Worm (Caenorhabditis elegans) whole organism, L4 larva: ENCODE results near the gene R102.6.

Experiments
- D1046.2 ChIP-seq: fragments of 200-800 bp; sonication (Bioruptor generic); IDR thresholded peaks from 2 replicates; pipeline ENCODE4 v1.3.6; 2022; ENCODE audit warnings: missing genetic modification characterization, missing compliant biosample characterization
- F10B5.3 ChIP-seq: sonication (generic microtip); optimal IDR thresholded peaks from 2 replicates; lab custom pipeline; 2016; ENCODE audit warnings: mild to moderate bottlenecking, missing genetic modification characterization, missing compliant biosample characterization
- F26F4.8 ChIP-seq: fragments of 200-800 bp; sonication (Bioruptor generic); conservative IDR thresholded peaks from 2 replicates; pipeline ENCODE4 v1.3.6; 2022; ENCODE audit warnings: missing genetic modification characterization, missing compliant biosample characterization
- F49E8.2 ChIP-seq: sonication (generic microtip); optimal IDR thresholded peaks from 2 replicates; lab custom pipeline; 2016; ENCODE audit warnings: missing compliant biosample characterization, mild to moderate bottlenecking, missing genetic modification characterization, borderline replicate concordance
- R02D3.7 ChIP-seq: fragments of 150-350 bp; sonication (generic microtip); optimal IDR thresholded peaks from 3 replicates; lab custom pipeline; 2014; ENCODE audit warnings: missing biosample characterization, missing genetic modification characterization
- Y5F2A.4 ChIP-seq: fragments of 200-800 bp; sonication (Bioruptor generic); optimal IDR thresholded peaks from 2 replicates; lab custom pipeline; 2018; ENCODE audit warnings: mild to moderate bottlenecking, missing genetic modification characterization, missing compliant biosample characterization
- ZK337.2 ChIP-seq: fragments of 200-800 bp; sonication (Bioruptor generic); IDR thresholded peaks from 2 replicates; pipeline ENCODE4 v1.3.6; 2022; ENCODE audit warnings: missing genetic modification reagents, missing genetic modification characterization, missing compliant biosample characterization
- arid-1 ChIP-seq: fragments of 200-800 bp; sonication (Bioruptor generic); conservative IDR thresholded peaks from 2 replicates; pipeline ENCODE4 v1.3.6; 2022; ENCODE audit warnings: missing genetic modification reagents, missing genetic modification characterization, missing compliant biosample characterization
- ceh-20 ChIP-seq: fragments of 200-800 bp; sonication (Bioruptor generic); IDR thresholded peaks from 2 replicates; pipeline ENCODE4 v1.3.6; 2022; ENCODE audit warnings: missing genetic modification reagents, missing genetic modification characterization, missing compliant biosample characterization
- ceh-32 ChIP-seq: sonication (generic microtip); optimal IDR thresholded peaks from 2 replicates; lab custom pipeline; 2016; ENCODE audit warnings: mild to moderate bottlenecking, missing genetic modification characterization, missing compliant biosample characterization; ENCODE audit not compliant: poor library complexity
- daf-12 ChIP-seq: fragments of 150-350 bp; optimal IDR thresholded peaks from 2 replicates; lab custom pipeline; 2014; ENCODE audit warnings: missing biosample characterization, missing genetic modification reagents, missing genetic modification characterization
- dmd-6 ChIP-seq: fragments of 200-800 bp; sonication (Bioruptor generic); IDR thresholded peaks from 2 replicates; pipeline ENCODE4 v1.3.6; 2022; ENCODE audit warnings: missing genetic modification reagents, missing genetic modification characterization, missing compliant biosample characterization
- dpl-1 ChIP-seq: fragments of 150-350 bp; optimal IDR thresholded peaks from 2 replicates; lab custom pipeline; 2014; ENCODE audit warnings: missing biosample characterization, missing genetic modification reagents, missing genetic modification characterization
- duxl-1 ChIP-seq: sonication (generic microtip); optimal IDR thresholded peaks from 2 replicates; lab custom pipeline; 2016; ENCODE audit warnings: mild to moderate bottlenecking, missing genetic modification characterization, moderate library complexity, missing compliant biosample characterization; ENCODE audit not compliant: poor library complexity
- dve-1 ChIP-seq: sonication (generic microtip); optimal IDR thresholded peaks from 2 replicates; lab custom pipeline; 2017; ENCODE audit warnings: antibody characterized with exemption, mild to moderate bottlenecking, missing genetic modification characterization, missing compliant biosample characterization; ENCODE audit not compliant: insufficient read depth
- egl-27 ChIP-seq: sonication (generic microtip); optimal IDR thresholded peaks from 3 replicates; lab custom pipeline; 2017; ENCODE audit warnings: missing biosample characterization, missing genetic modification reagents, missing genetic modification characterization
- gei-8 ChIP-seq: fragments of 200-800 bp; sonication (Bioruptor generic); optimal IDR thresholded peaks from 2 replicates; lab custom pipeline; 2018; ENCODE audit warnings: mild to moderate bottlenecking, missing genetic modification characterization, missing compliant biosample characterization
- hif-1 ChIP-seq, 2 experiments: sonication (generic microtip); optimal IDR thresholded peaks; 2 replicates each; lab custom pipeline; 2016 to 2017; ENCODE audit warnings: missing compliant biosample characterization in 2 of 2, missing genetic modification characterization in 2 of 2, missing genetic modification reagents in 2 of 2, missing genotype in 2 of 2, mild to moderate bottlenecking in 1 of 2
- hlh-11 ChIP-seq: fragments of 200-800 bp; sonication (Bioruptor generic); optimal IDR thresholded peaks from 2 replicates; lab custom pipeline; 2018; ENCODE audit warnings: mild to moderate bottlenecking, missing genetic modification characterization, missing compliant biosample characterization
- hlh-30 ChIP-seq: sonication (generic microtip); optimal IDR thresholded peaks from 2 replicates; lab custom pipeline; 2017; ENCODE audit warnings: antibody characterized with exemption, mild to moderate bottlenecking, missing genetic modification characterization, missing compliant biosample characterization; ENCODE audit not compliant: insufficient read depth
- madf-9 ChIP-seq: fragments of 200-800 bp; sonication (Bioruptor generic); conservative IDR thresholded peaks from 2 replicates; pipeline ENCODE4 v1.3.6; 2022; ENCODE audit warnings: missing genetic modification reagents, missing genetic modification characterization, missing compliant biosample characterization
- mdl-1 ChIP-seq, 2 experiments: fragments of 150-350 bp in 1 of 2; sonication (generic microtip) in 1 of 2; optimal IDR thresholded peaks; 2 replicates each; lab custom pipeline; 2014 to 2017; ENCODE audit warnings: missing biosample characterization in 2 of 2, missing genetic modification characterization in 2 of 2
- mes-2 ChIP-seq: sonication (generic microtip); optimal IDR thresholded peaks from 2 replicates; lab custom pipeline; 2016; ENCODE audit warnings: missing genotype, mild to moderate bottlenecking, missing genetic modification characterization, missing compliant biosample characterization; ENCODE audit not compliant: poor library complexity, severe bottlenecking
- nhr-11 ChIP-seq: fragments of 150-350 bp; optimal IDR thresholded peaks from 2 replicates; lab custom pipeline; 2014; ENCODE audit warnings: missing biosample characterization, missing genetic modification characterization
- nhr-111 ChIP-seq: fragments of 200-800 bp; sonication (Bioruptor generic); optimal IDR thresholded peaks from 2 replicates; lab custom pipeline; 2018; ENCODE audit warnings: mild to moderate bottlenecking, missing genetic modification characterization, missing compliant biosample characterization
- nhr-25 ChIP-seq: sonication (generic microtip); optimal IDR thresholded peaks from 2 replicates; lab custom pipeline; 2017; ENCODE audit warnings: missing genetic modification characterization, mild to moderate bottlenecking, missing compliant biosample characterization, antibody characterized with exemption, moderate library complexity, borderline replicate concordance; ENCODE audit not compliant: insufficient read depth
- nhr-76 ChIP-seq: fragments of 150-350 bp; optimal IDR thresholded peaks from 2 replicates; lab custom pipeline; 2014; ENCODE audit warnings: missing biosample characterization, missing genetic modification characterization
- nhr-77 ChIP-seq: fragments of 150-350 bp; optimal IDR thresholded peaks from 2 replicates; lab custom pipeline; 2014; ENCODE audit warnings: missing biosample characterization, missing genetic modification characterization
- pha-4 ChIP-seq, 2 experiments: fragments of 150-350 bp in 1 of 2; fragments of 200-800 bp in 1 of 2; sonication (Bioruptor generic) in 1 of 2; IDR thresholded peaks in 1 of 2; optimal IDR thresholded peaks in 1 of 2; 2 replicates each; pipeline versions ENCODE4 v1.3.6 to Lab custom; 2014 to 2022; ENCODE audit warnings: missing genetic modification characterization in 2 of 2, missing genetic modification reagents in 2 of 2, missing biosample characterization in 1 of 2, missing compliant biosample characterization in 1 of 2
- php-3 ChIP-seq: fragments of 200-800 bp; sonication (Bioruptor generic); IDR thresholded peaks from 2 replicates; pipeline ENCODE4 v1.3.6; 2022; ENCODE audit warnings: missing genetic modification reagents, missing genetic modification characterization, missing compliant biosample characterization
- set-16 ChIP-seq: fragments of 200-800 bp; sonication (Bioruptor generic); IDR thresholded peaks from 2 replicates; pipeline ENCODE4 v1.3.6; 2022; ENCODE audit warnings: missing genetic modification reagents, missing genetic modification characterization, missing compliant biosample characterization
- skn-1 ChIP-seq: fragments of 150-350 bp; optimal IDR thresholded peaks from 2 replicates; lab custom pipeline; 2014; ENCODE audit warnings: missing biosample characterization, missing genetic modification characterization
- snpc-4 ChIP-seq: fragments of 150-350 bp; optimal IDR thresholded peaks from 2 replicates; lab custom pipeline; 2014; ENCODE audit warnings: missing biosample characterization, missing genetic modification characterization
- tag-97 ChIP-seq: fragments of 200-800 bp; sonication (Bioruptor generic); IDR thresholded peaks from 2 replicates; pipeline ENCODE4 v1.3.6; 2022; ENCODE audit warnings: missing genetic modification characterization, missing compliant biosample characterization
- unc-62 ChIP-seq, 3 experiments: fragments of 150-350 bp in 1 of 3; sonication (generic microtip); optimal IDR thresholded peaks in 2 of 3; peaks in 1 of 3; 1 replicate in 1 of 3; 2 replicates in 2 of 3; lab custom pipeline; 2014 to 2017; ENCODE audit warnings: missing biosample characterization in 3 of 3, missing genetic modification characterization in 3 of 3, missing genetic modification reagents in 3 of 3, missing genotype in 1 of 3
- zag-1 ChIP-seq: fragments of 150-350 bp; optimal IDR thresholded peaks from 2 replicates; lab custom pipeline; 2014; ENCODE audit warnings: missing biosample characterization, missing genetic modification characterization
- zip-11 ChIP-seq: fragments of 200-800 bp; sonication (Bioruptor generic); IDR thresholded peaks from 2 replicates; pipeline ENCODE4 v1.3.6; 2022; ENCODE audit warnings: missing genetic modification characterization, missing compliant biosample characterization

R102.6 gene

ce11 chrIV:10682155-10682749 lies 23.7 kb downstream of the R102.6 start, which contains the start of gene fmo-2 (continued):
- TF ChIP-seq dmd-6 (GFP tag; lab: Robert Waterston, UW) (0 out of 2 replicates have a peak, but pooled peaks have one; percentile 31), nhr-111 (no peak), skn-1 (tag; lab: Kevin White, UChicago) (no peak)
- TF ChIP-seq, all 104 proteins: peak for 7

ce11 chrIV:10680379-10680778 lies 25.6 kb downstream of the R102.6 start, which contains the start of gene K08C7.4:
TSS of gene K08C7.4 (minus strand) at chrIV:10680479.
- TF ChIP-seq nhr-111 (no peak), nhr-25 (tag; lab: Kevin White, UChicago) (no peak), Y5F2A.4 (no peak), zip-11 (GFP tag; lab: Robert Waterston, UW) (no peak), nhr-11 (tag; lab: Kevin White, UChicago) (no peak), hlh-11 (tag; lab: Kevin White, UChicago) (no peak), mes-2 (tag; lab: Kevin White, UChicago) (no peak), dpl-1 (no peak), madf-9 (GFP tag; lab: Robert Waterston, UW) (no peak), nhr-76 (no peak), R02D3.7 (tag; lab: Kevin White, UChicago) (no peak), egl-27 (no peak), duxl-1 (tag; lab: Kevin White, UChicago) (no peak), dve-1 (tag; lab: Kevin White, UChicago) (no peak), ceh-32 (no peak), php-3 (GFP tag; lab: Robert Waterston, UW) (no peak), hif-1 (tag; optimal IDR thresholded peaks at IDR 0.05; lab: Kevin White, UChicago) (no peak), ZK337.2 (GFP tag; lab: Robert Waterston, UW) (no peak), hlh-30 (tag; lab: Kevin White, UChicago) (no peak), D1046.2 (GFP tag; lab: Robert Waterston, UW) (no peak)

ce11 chrIV:10668561-10668960 lies 37.4 kb downstream of the R102.6 start:
- TF ChIP-seq nhr-76 (no peak), unc-62 (GFP tag; optimal IDR thresholded peaks at IDR 0.05 in 1 of 2; lab: Kevin White, UChicago) (peak in 1 of 2 experiments; percentile 99), unc-62 (tag; optimal IDR thresholded peaks at IDR 0.05; lab: Kevin White, UChicago) (no peak)
- TF ChIP-seq, all 104 proteins: peak for 1

ce11 chrIV:10666523-10666922 lies 39.5 kb downstream of the R102.6 start, which contains the start of gene epi-1:
TSS of gene epi-1 (plus strand) at chrIV:10666823.
- TF ChIP-seq F49E8.2 (tag; lab: Kevin White, UChicago), result no peak
- no peak for TF ChIP-seq ceh-20 (GFP tag; lab: Robert Waterston, UW)
- no peak for TF ChIP-seq snpc-4 (tag; lab: Kevin White, UChicago)
- no peak for TF ChIP-seq set-16 (GFP tag; lab: Robert Waterston, UW)
- TF ChIP-seq pha-4 (GFP tag; IDR thresholded peaks at IDR 0.05; lab: Robert Waterston, UW), result no peak
- TF ChIP-seq pha-4 (tag; optimal IDR thresholded peaks at IDR 0.05; lab: Kevin White, UChicago), result no peak
- no peak for TF ChIP-seq arid-1 (GFP tag; lab: Robert Waterston, UW)
- TF ChIP-seq zag-1, result no peak

- TF ChIP-seq nhr-77, result no peak
- no peak for TF ChIP-seq daf-12 (tag; lab: Kevin White, UChicago)
- no peak for TF ChIP-seq arid-1 (GFP tag; lab: Robert Waterston, UW)
- TF ChIP-seq mdl-1 (tag; optimal IDR thresholded peaks at IDR 0.05; lab: Kevin White, UChicago), result no peak
- TF ChIP-seq skn-1 (tag; lab: Kevin White, UChicago), result no peak
- TF ChIP-seq F26F4.8 (GFP tag; lab: Robert Waterston, UW), result no peak
- TF ChIP-seq nhr-76, result no peak
- TF ChIP-seq tag-97, result no peak
- TF ChIP-seq F10B5.3 (tag; lab: Kevin White, UChicago), result no peak
- TF ChIP-seq gei-8 (GFP tag; lab: Kevin White, UChicago), result no peak
- TF ChIP-seq pha-4 (GFP tag; IDR thresholded peaks at IDR 0.05; lab: Robert Waterston, UW), result no peak
- TF ChIP-seq pha-4 (tag; optimal IDR thresholded peaks at IDR 0.05; lab: Kevin White, UChicago), result no peak
- TF ChIP-seq ceh-32, result no peak
Measured at ce11 chrIV:10664134-10664533, 41.9 kb downstream of the R102.6 start, which contains the start of gene K08C7.7. TSS of gene K08C7.7 (plus strand) at chrIV:10664434.
